Fruit fly (Drosophila melanogaster) Kc167 (cell line): ENCODE data around the gene AOX1.

Source experiments
- Myc ChIP-seq: fragments of >200 bp; optimal IDR thresholded peaks from 2 replicates; lab custom pipeline; 2017; ENCODE audit warnings: missing external identifiers
- Sin3A ChIP-seq: fragments of >200 bp; optimal IDR thresholded peaks from 2 replicates; lab custom pipeline; 2018; ENCODE audit warnings: missing external identifiers
- h ChIP-seq: fragments of >200 bp; optimal IDR thresholded peaks from 3 replicates; lab custom pipeline; 2018; ENCODE audit warnings: missing external identifiers
- insv ChIP-seq: fragments of >200 bp; optimal IDR thresholded peaks from 3 replicates; lab custom pipeline; 2018; ENCODE audit warnings: missing external identifiers
- psq ChIP-seq: fragments of >200 bp; optimal IDR thresholded peaks from 2 replicates; lab custom pipeline; 2017; ENCODE audit warnings: missing external identifiers
- ttk ChIP-seq: sonication (Bioruptor generic); optimal IDR thresholded peaks from 2 replicates; lab custom pipeline; 2017; ENCODE audit warnings: missing external identifiers

Gene AOX1

DNA sequence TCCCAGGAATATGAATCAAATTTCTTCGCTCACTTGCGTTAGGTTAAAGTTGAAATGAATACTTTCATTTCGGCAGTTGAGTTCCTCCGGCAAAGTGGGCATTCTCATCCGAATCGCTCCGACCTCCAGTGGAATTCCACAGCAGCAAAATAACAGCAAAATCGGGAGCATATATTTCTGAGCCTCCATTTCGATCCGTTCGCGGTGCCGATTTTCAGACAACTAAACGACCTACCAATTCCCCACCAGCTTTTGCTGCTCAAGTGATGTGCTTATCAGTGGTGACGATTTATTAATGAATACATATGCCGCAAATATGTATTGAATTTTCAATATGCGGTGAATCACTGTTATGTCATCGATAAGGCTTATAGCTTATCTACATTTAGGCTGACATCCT, 28.5 kb downstream of the AOX1 start, which contains the start of gene CG44014:
Gene CG44014, minus strand, starts transcription at position 256 of the 400 bp plus-strand sequence.
- no peak for TF ChIP-seq insv (lab: Kevin White, UChicago)
- no peak for TF ChIP-seq psq (lab: Kevin White, UChicago)
- TF ChIP-seq ttk, result no peak
- TF ChIP-seq Sin3A (lab: Kevin White, UChicago), result no peak
- TF ChIP-seq h (lab: Kevin White, UChicago), result no peak
- TF ChIP-seq Myc, result no peak

DNA sequence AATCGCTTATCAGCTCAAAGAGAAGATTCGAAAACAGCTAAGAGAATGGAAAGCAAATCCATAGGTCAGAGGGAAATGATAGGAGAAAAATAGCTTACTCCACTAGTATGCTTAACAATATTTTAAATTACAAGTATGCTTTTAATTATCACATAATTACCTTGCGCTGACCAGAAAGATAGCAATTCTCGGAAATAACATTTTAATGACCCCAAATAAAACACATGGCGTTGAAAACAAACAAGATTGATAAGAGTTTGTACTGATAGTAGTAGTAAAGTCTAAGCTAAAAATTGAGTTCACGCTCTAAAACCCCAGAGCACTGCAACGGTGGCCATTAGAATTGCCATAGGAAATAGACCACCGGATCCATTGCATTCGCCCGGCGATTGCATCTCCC, 29.3 kb downstream of the AOX1 start:
- TF ChIP-seq Myc (no peak), psq (lab: Kevin White, UChicago) (no peak), Sin3A (lab: Kevin White, UChicago) (no peak), h (lab: Kevin White, UChicago) (no peak), ttk (no peak), insv (lab: Kevin White, UChicago) (no peak)

dm6 chr3R:15494302-15494701, 42.8 kb downstream of the AOX1 start, which contains the start of gene maca:
TSS of gene maca (plus strand) at chr3R:15494602.
- TF ChIP-seq psq (lab: Kevin White, UChicago), result no peak
- no peak for TF ChIP-seq insv (lab: Kevin White, UChicago)
- TF ChIP-seq h (lab: Kevin White, UChicago), result no peak
- no peak for TF ChIP-seq Myc
- no peak for TF ChIP-seq ttk
- no peak for TF ChIP-seq Sin3A (lab: Kevin White, UChicago)

- TF ChIP-seq ttk, result no peak
- no peak for TF ChIP-seq h (lab: Kevin White, UChicago)
- TF ChIP-seq psq (lab: Kevin White, UChicago), result no peak
- no peak for TF ChIP-seq Sin3A (lab: Kevin White, UChicago)
- TF ChIP-seq Myc, result no peak
- no peak for TF ChIP-seq insv (lab: Kevin White, UChicago)
Observed at dm6 chr3R:15493211-15493610, 43.9 kb downstream of the AOX1 start.

DNA sequence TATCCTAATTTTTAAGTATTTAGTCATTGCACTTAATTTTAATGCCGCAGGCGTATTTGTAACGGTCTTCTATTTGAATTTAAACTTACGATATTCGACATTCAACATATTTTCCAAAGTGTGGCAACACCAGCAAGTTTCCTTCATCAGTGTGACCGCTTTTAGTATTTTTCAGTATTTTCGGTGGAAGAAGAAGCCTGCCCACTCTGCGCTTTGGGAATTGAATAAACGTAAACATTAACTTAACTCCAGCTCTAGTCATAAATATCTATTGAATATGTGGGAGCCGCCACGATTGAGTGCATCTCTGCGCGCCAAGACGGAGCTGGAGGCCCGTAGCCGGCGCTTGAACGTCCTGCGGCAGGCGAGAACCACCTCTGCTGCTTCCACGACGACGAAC, 51.2 kb downstream of the AOX1 start, which contains the start of gene obe:
Gene obe, plus strand, starts transcription at position 185 of the 400 bp plus-strand sequence.
- TF ChIP-seq Myc (no peak), insv (lab: Kevin White, UChicago) (no peak), Sin3A (lab: Kevin White, UChicago) (no peak), h (lab: Kevin White, UChicago) (no peak), psq (lab: Kevin White, UChicago) (no peak), ttk (no peak)

dm6 chr3R:15485296-15485695, 51.8 kb downstream of the AOX1 start, which contains the start of gene Trissin:
TSS of gene Trissin (minus strand) at chr3R:15485396.
- TF ChIP-seq psq (lab: Kevin White, UChicago), result no peak
- no peak for TF ChIP-seq h (lab: Kevin White, UChicago)
- TF ChIP-seq Sin3A (lab: Kevin White, UChicago), result no peak
- TF ChIP-seq Myc, result no peak
- TF ChIP-seq ttk, result no peak
- TF ChIP-seq insv (lab: Kevin White, UChicago), result no peak

DNA sequence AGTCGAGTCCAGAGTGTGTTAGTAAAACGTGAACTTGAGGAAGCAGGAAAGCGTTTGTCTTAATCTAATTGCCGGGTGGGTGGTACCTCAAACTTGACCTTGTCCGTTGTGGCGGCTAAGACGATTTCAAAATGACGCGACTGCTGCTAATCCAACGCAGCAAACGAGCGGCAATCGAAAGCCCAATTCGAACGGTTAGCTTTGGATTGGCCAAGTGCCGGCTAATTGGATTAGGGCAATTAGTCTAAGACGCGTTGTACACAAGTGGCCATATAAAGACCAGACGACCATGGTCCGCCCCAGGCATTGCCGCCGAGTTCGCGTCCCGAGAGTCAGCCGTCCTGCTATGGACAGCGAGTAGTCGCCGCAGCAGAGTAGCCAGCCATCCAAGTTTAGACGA, 54.2 kb downstream of the AOX1 start, which contains the start of gene Rh6:
Gene Rh6, plus strand, starts transcription at position 301 of the 400 bp plus-strand sequence.
- TF ChIP-seq Myc (no peak), Sin3A (lab: Kevin White, UChicago) (no peak)
